Fruit fly (Drosophila melanogaster): Measurements from ENCODE around the gene CG5676.

The CG5676 gene

dm6 chr2L:10260750-10261493 lies 5.2 kb upstream of the CG5676 start, which contains the start of gene Pten (continued):
- TF ChIP-seq dmrt11E (tag; optimal IDR thresholded peaks at IDR 0.05), result peak; percentile 68
- no peak for TF ChIP-seq CG18619 (GFP tag; optimal IDR thresholded peaks at IDR 0.05)
- TF ChIP-seq Hr3 (GFP tag; optimal IDR thresholded peaks at IDR 0.05), result peak; percentile 58
- TF ChIP-seq Antp (GFP tag; optimal IDR thresholded peaks at IDR 0.05), result no peak
- no peak for TF ChIP-seq CG15514 (GFP tag; optimal IDR thresholded peaks at IDR 0.05)
- no peak for TF ChIP-seq CG9817 (tag; optimal IDR thresholded peaks at IDR 0.05)
- TF ChIP-seq CG7271 (tag; optimal IDR thresholded peaks at IDR 0.05), result peak; percentile 16
- TF ChIP-seq h (optimal IDR thresholded peaks at IDR 0.05), result no peak
- TF ChIP-seq CG11093 (GFP tag; IDR thresholded peaks at IDR 0.05), result no peak; the same call in 2 of the 3 replicates
- TF ChIP-seq CG4282 (GFP tag; optimal IDR thresholded peaks at IDR 0.05), result no peak
- TF ChIP-seq Mrtf (GFP tag; IDR thresholded peaks at IDR 0.05), result no peak
- TF ChIP-seq kni (GFP tag; optimal IDR thresholded peaks at IDR 0.05), result no peak
- TF ChIP-seq CG12391 (tag; optimal IDR thresholded peaks at IDR 0.05), result peak; percentile 75
- TF ChIP-seq CG32532 (GFP tag; IDR thresholded peaks at IDR 0.05), result peak; percentile 62; the same call in 1 of the 2 replicates
- TF ChIP-seq cato (GFP tag; optimal IDR thresholded peaks at IDR 0.05; ENCODE audit: borderline replicate concordance), result peak; percentile 67
- TF ChIP-seq CG15011 (GFP tag; optimal IDR thresholded peaks at IDR 0.05), result no peak
- TF ChIP-seq pros (GFP tag; optimal IDR thresholded peaks at IDR 0.05), result no peak
- no peak for TF ChIP-seq sens-2 (GFP tag; IDR thresholded peaks at IDR 0.05)
- TF ChIP-seq scrt (GFP tag; optimal IDR thresholded peaks at IDR 0.05), result peak; percentile 80
- no peak for TF ChIP-seq CG10959 (GFP tag; IDR thresholded peaks at IDR 0.05)
- peak; percentile 68 for TF ChIP-seq CG1233 (GFP tag; optimal IDR thresholded peaks at IDR 0.05)
- no peak for TF ChIP-seq ro (GFP tag; IDR thresholded peaks at IDR 0.05)
- TF ChIP-seq tll (GFP tag; optimal IDR thresholded peaks at IDR 0.05), result peak in 1 of 2 experiments; percentile 52
- TF ChIP-seq gt (GFP tag; IDR thresholded peaks at IDR 0.05), result no peak
- TF ChIP-seq slbo (GFP tag; IDR thresholded peaks at IDR 0.05), result peak; percentile 51
- peak; percentile 7 for TF ChIP-seq CG3065 (GFP tag; optimal IDR thresholded peaks at IDR 0.05)
- 0 out of 2 replicates have a peak, but pooled peaks have one; percentile 21 for TF ChIP-seq wdn (GFP tag; IDR thresholded peaks at IDR 0.05)
- TF ChIP-seq CG12942 (GFP tag; optimal IDR thresholded peaks at IDR 0.05), result peak; percentile 38
- TF ChIP-seq tna (GFP tag; IDR thresholded peaks at IDR 0.05; ENCODE audit: partially characterized antibody), result peak; percentile 88
- no peak for TF ChIP-seq abd-A (tag; optimal IDR thresholded peaks at IDR 0.05)
- TF ChIP-seq CG13296 (GFP tag; optimal IDR thresholded peaks at IDR 0.05), result peak; percentile 51
- TF ChIP-seq p53 (GFP tag; optimal IDR thresholded peaks at IDR 0.05), result no peak
- peak; percentile 4 for TF ChIP-seq CTCF (GFP tag; optimal IDR thresholded peaks at IDR 0.05)
- TF ChIP-seq NC2β (GFP tag; optimal IDR thresholded peaks at IDR 0.05), result peak; percentile 57
- no peak for TF ChIP-seq Kr (GFP tag; optimal IDR thresholded peaks at IDR 0.05)
- peak; percentile 83 for TF ChIP-seq kah (GFP tag; optimal IDR thresholded peaks at IDR 0.05)
- peak; percentile 90 for TF ChIP-seq CG1024 (GFP tag; IDR thresholded peaks at IDR 0.05)
- TF ChIP-seq HHEX (GFP tag; optimal IDR thresholded peaks at IDR 0.05), result no peak
- peak; percentile 98 for TF ChIP-seq CG30020 (tag; optimal IDR thresholded peaks at IDR 0.05)
- TF ChIP-seq HLH4C (GFP tag; IDR thresholded peaks at IDR 0.05; ENCODE audit: partially characterized antibody), result peak; percentile 94
- no peak; the same call in 1 of the 2 replicates for TF ChIP-seq onecut (GFP tag; IDR thresholded peaks at IDR 0.05)
- TF ChIP-seq Ada2b (GFP tag; IDR thresholded peaks at IDR 0.05), result peak; percentile 57
- peak; percentile 89; the same call in 2 of the 3 replicates for TF ChIP-seq CG17361 (GFP tag; IDR thresholded peaks at IDR 0.05)
- peak; percentile 60 for TF ChIP-seq E2f2 (GFP tag; IDR thresholded peaks at IDR 0.05)
- peak; percentile 58 for TF ChIP-seq pnt (GFP tag; optimal IDR thresholded peaks at IDR 0.05)
- no peak for TF ChIP-seq Hr78 (GFP tag; optimal IDR thresholded peaks at IDR 0.05)
- TF ChIP-seq CG30431 (GFP tag; optimal IDR thresholded peaks at IDR 0.05), result no peak
- TF ChIP-seq CG8359 (GFP tag; optimal IDR thresholded peaks at IDR 0.05; ENCODE audit: borderline replicate concordance), result no peak
- peak; percentile 51 for TF ChIP-seq HLH54F (GFP tag; optimal IDR thresholded peaks at IDR 0.05)
- peak; percentile 68 for TF ChIP-seq wek (GFP tag; optimal IDR thresholded peaks at IDR 0.05)

All from whole organism, embryonic.